Fruit fly (Drosophila melanogaster): ENCODE results near the gene CG45487.

Gene CG45487

dm6 chrX:19876836-19877468 lies 38.1 kb downstream of the CG45487 start:
- TF ChIP-seq Dll (optimal IDR thresholded peaks at IDR 0.05): peak; percentile 67
- TF ChIP-seq EcR (GFP tag; optimal IDR thresholded peaks at IDR 0.05): no peak

- TF ChIP-seq CG8478 (optimal IDR thresholded peaks at IDR 0.05): no peak
- no peak for TF ChIP-seq pan (optimal IDR thresholded peaks at IDR 0.05)
- TF ChIP-seq Dll (optimal IDR thresholded peaks at IDR 0.05): no peak
- no peak for TF ChIP-seq psq (optimal IDR thresholded peaks at IDR 0.05)
- no peak for TF ChIP-seq usp (GFP tag; optimal IDR thresholded peaks at IDR 0.05)
These were observed 39.5 kb downstream of the CG45487 start for dm6 chrX:19875629-19876028.

dm6 chrX:19875059-19875458 lies 40.0 kb downstream of the CG45487 start:
- TF ChIP-seq pan (optimal IDR thresholded peaks at IDR 0.05) (no peak), EcR (GFP tag; optimal IDR thresholded peaks at IDR 0.05) (no peak), psq (optimal IDR thresholded peaks at IDR 0.05) (no peak), CG8478 (optimal IDR thresholded peaks at IDR 0.05) (no peak), Dll (optimal IDR thresholded peaks at IDR 0.05) (no peak), usp (GFP tag; optimal IDR thresholded peaks at IDR 0.05) (no peak)

dm6 chrX:19867007-19867406 lies 48.1 kb downstream of the CG45487 start:
- TF ChIP-seq Dll (optimal IDR thresholded peaks at IDR 0.05): no peak
- no peak for TF ChIP-seq CG8478 (optimal IDR thresholded peaks at IDR 0.05)
- no peak for TF ChIP-seq pan (optimal IDR thresholded peaks at IDR 0.05)
- TF ChIP-seq psq (optimal IDR thresholded peaks at IDR 0.05): no peak
- no peak for TF ChIP-seq EcR (GFP tag; optimal IDR thresholded peaks at IDR 0.05)
- TF ChIP-seq usp (GFP tag; optimal IDR thresholded peaks at IDR 0.05): no peak

dm6 chrX:19866145-19866972 lies 48.7 kb downstream of the CG45487 start, which contains the start of gene Hers:
TSS of gene Hers (plus strand) at chrX:19866146.
- TF ChIP-seq CG8478 (optimal IDR thresholded peaks at IDR 0.05) (peak; percentile 67), usp (GFP tag; optimal IDR thresholded peaks at IDR 0.05) (no peak), EcR (GFP tag; optimal IDR thresholded peaks at IDR 0.05) (no peak), Dll (optimal IDR thresholded peaks at IDR 0.05) (peak; percentile 71)

- TF ChIP-seq psq (optimal IDR thresholded peaks at IDR 0.05) (no peak), EcR (GFP tag; optimal IDR thresholded peaks at IDR 0.05) (no peak), Dll (optimal IDR thresholded peaks at IDR 0.05) (no peak)
These were observed 49.5 kb downstream of the CG45487 start, which contains the start of gene THADA for dm6 chrX:19865389-19866144. TSS of gene THADA (minus strand) at chrX:19865524.
